Fruit fly (Drosophila melanogaster) whole organism, larva: Measurements from ENCODE around the gene CG34149.

Experiments used
- noc ChIP-seq: fragments of 200-800 bp; sonication (Bioruptor generic); optimal IDR thresholded peaks from 3 replicates; lab custom pipeline; 2019; ENCODE audit warnings: missing biosample characterization, mild to moderate bottlenecking, missing genetic modification characterization, moderate library complexity

CG34149 gene

DNA sequence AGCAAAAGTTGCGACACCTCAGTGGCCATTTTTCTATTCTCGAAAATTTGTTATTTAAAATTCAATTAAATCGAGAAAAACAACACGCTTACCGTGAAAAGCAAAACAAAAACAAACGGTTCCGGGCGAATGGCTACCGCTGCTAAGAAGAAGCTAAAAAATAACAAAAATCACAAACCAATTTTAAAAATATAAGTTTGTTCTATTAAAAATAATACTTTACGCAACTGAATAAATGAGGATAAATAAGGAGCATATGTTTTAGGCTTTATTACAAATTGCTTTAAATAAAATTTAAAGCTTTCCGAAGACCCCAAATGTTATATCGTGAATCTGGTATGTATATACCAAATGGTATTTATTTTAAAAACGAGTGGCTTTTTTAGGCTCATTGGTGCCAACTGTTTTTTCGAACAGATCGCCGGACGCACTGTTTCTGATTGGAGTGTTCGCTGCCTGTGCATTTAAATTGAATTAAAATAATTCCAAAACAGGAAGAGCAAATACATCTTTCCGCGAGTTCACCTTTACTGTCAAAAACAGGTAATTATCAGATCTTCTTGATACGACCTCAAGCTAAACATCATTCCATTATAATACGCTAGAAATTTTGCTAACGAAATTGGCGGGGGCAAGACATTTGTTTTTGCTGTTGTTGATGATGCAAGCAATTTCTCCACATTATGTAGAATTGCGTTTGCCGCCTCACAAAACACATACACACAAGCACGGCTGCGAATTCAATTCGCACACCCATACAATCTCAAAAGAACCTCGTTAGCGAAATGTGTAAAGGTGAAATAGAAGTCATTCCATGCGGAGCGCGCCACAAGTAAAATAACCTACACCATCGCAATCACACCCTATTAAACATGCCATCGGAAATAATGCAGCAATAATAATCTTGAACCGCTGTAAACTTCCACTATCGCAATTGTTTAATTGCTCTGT lies 12.5 kb upstream of the CG34149 start, which contains the start of the genes Polr3F and PyK:
Gene Polr3F, minus strand, starts transcription at position 248 of the 951 bp plus-strand sequence.
Gene PyK, plus strand, starts transcription at position 411 of the 951 bp plus-strand sequence.
- no peak for TF ChIP-seq noc (tag; lab: Kevin White, UChicago)

- peak; percentile 19 for TF ChIP-seq noc (tag; lab: Kevin White, UChicago)
These were observed 11.7 kb upstream of the CG34149 start for dm6 chr3R:22368077-22368776.

DNA sequence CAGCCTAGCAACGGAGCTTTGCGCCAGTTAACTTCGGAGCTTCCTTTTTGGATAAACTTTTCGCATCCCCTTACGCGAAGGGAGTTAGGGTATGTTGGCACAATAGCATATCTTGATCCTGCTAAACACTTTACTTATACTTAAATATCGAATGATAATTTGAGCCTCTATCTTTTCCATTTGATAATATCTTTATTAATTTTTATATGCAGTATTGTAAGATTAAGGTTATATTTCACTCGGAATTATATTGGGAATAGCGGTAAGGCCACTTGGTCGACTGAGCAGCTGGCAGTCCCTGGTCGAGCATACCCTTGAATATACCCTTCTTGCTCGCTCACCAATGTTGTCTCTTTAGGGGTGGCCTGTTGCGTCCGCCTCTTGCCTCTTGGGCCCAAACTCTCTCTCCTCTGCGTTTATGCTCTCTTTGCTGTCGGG lies 11.1 kb upstream of the CG34149 start:
- no peak for TF ChIP-seq noc (tag; lab: Kevin White, UChicago)

dm6 chr3R:22372535-22372934 lies 7.4 kb upstream of the CG34149 start, which contains the start of gene CG7069:
TSS of gene CG7069 (plus strand) at chr3R:22372835.
- no peak for TF ChIP-seq noc (tag; lab: Kevin White, UChicago)

DNA sequence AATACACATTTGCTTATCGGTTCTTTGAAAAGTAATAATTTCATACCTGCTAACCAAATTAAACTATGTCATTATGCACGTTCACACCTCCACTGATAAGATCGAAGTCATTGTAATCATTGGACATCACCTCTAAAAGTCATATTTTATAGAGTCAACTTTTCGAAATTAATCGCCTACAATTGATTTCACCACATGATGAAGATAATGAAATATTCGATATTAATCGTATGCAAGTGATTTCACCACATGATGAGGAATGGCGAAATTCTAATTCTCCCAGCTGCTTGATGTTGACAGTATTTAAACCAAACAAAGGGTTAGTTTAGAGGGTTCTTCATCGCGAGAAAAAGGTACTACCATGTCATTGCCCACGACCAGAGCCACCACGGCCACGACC lies 4.3 kb upstream of the CG34149 start, which contains the start of gene CG18596:
Gene CG18596, plus strand, starts transcription at position 250 of the 400 bp plus-strand sequence.
- TF ChIP-seq noc (tag; lab: Kevin White, UChicago) = no peak

DNA sequence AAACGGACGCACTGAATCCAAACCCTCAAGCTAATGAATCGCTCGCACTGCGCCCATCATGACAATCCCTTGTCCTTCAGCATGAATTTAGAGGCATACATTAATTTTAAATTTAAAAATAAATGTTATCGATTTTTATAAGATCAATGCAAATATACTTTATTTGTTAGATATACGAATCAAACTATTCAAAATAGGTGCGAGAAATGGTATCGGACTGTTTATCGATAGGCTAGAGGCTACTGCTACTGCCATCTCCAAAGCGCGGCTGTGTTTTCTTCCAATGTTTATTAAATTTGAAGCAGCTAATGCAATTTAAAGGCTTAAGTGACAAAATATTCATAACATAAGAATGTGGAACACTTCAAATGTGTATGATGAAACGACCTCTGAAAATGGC lies 1.1 kb downstream of the CG34149 start, which contains the start of gene CG43342:
Gene CG43342, plus strand, starts transcription at position 264 of the 400 bp plus-strand sequence.
- no peak for TF ChIP-seq noc (tag; lab: Kevin White, UChicago)

DNA sequence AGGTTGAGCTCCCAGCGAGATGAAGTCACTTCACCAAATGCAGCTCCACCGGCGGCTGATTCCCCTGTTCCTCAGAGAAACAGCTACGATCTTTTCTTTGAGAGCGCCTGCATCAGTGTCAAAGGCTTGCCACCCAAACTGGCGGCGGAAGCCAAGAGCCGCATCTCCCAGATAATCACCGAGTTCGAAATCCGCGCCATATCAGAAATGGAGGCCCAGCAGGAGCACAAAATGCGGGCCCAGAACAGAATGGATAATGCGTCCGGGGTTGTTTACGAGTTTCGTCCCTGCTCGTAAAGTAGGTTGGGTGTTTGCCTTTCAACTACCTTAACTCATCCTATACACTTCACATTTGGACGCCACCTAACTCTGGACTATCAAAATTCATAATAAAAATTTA lies 1.8 kb downstream of the CG34149 start, which contains the start of gene Gpdh3:
Gene Gpdh3, plus strand, starts transcription at position 301 of the 400 bp plus-strand sequence.
- TF ChIP-seq noc (tag; lab: Kevin White, UChicago) = no peak

DNA sequence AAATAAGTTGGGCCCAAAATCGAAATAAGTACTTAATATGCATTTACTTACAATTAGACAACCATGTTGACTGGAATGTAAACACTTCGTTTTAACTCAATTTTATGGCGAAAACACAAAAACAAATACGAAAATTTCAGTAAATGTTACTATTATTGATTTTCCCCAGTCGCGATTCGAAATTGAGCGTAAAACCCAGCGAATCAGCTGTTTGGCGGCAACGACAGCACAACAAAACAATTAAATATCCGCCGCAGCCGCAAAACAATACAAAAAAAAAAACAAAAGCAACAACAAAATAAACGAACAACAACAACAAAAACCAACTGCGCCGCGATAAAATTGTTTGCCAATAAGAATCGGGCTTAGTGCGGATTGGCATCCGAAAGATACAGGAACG lies 9.7 kb downstream of the CG34149 start, which contains the start of the genes CAH8 and CG7059:
Gene CAH8, minus strand, starts transcription at position 101 of the 400 bp plus-strand sequence.
Gene CG7059, plus strand, starts transcription at position 167 of the 400 bp plus-strand sequence.
- TF ChIP-seq noc (tag; lab: Kevin White, UChicago) = no peak

dm6 chr3R:22390109-22390508 lies 10.2 kb downstream of the CG34149 start:
- TF ChIP-seq noc (tag; lab: Kevin White, UChicago) = no peak

DNA sequence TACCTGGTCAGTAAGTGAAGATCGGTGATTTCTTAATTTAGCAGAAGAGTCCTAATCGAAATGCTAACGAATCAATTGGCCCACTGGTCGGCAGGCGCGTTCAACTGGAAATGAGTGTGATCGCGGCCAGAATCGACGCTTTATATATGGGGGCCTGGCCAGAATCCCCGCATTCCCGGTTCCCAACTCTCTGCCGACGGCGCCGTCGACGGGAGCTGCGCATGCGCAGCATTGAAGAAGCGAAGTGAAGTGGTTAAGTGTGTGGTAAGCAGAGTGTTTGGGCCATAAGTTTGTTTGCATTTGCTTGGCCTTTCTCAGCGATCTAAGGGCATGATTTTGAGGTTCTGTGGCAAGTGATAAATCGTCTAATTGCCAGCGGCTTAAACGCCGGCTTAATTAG lies 14.1 kb downstream of the CG34149 start, which contains the start of gene CG13857:
Gene CG13857, minus strand, starts transcription at position 101 of the 400 bp plus-strand sequence.
- TF ChIP-seq noc (tag; lab: Kevin White, UChicago) = no peak

DNA sequence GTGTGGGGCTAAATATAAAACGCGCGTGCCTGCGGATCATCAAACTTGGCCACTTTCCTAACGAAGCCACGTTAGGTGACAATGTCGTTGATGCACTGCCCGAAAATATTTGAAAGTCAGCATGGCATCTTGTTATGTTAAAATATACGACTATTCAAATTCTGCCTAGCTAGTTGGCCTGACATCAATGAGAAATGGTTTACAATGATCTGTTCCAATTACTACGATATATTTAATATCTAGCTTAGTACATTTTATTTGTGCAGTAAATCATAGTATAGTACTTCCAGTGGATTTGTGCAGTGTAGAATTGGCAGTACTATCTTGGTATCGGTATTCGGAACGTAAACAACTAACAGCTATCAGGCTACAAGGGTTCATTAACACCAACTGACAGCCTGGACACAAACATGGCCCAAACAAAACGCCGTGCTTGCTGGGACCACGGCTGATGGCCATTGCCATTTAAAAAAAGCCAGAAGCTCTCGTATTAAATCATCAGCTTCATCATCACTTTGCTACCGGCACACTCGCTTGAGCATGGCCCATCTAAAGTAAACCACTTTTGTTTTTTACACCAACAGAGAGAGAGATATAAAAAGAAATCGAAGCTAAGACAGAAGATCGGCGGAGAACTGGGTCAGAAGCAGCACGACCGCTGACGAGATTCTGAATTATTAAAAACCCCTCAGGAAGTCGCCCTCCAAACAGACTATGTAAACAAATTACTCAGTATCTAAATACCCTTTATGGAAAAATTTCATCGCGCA lies 15.7 kb downstream of the CG34149 start:
- TF ChIP-seq noc (tag; lab: Kevin White, UChicago) = no peak

DNA sequence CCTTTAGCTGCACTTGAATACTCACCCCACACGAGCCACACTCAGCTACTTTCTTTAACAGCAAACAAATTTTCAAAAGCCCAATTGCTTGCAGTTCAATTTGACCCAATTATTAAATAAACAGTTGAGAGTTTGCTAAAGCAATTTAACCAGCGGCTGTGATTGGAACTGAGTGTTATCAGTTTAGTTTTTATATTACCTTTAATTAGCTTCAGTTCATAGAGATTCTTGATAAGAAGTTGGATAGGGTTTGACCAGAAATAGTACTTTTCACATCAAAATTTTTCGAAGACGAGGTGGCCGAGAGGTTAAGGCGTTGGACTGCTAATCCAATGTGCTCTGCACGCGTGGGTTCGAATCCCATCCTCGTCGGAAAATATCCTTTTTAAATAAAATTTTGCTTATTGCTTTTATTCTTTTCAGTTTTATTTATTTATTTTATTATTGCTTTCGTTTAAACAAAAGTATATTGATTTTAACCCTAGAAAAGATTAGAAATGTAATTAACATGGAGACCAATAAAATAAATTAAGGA lies 16.4 kb downstream of the CG34149 start:
- peak; percentile 3 for TF ChIP-seq noc (tag; lab: Kevin White, UChicago)

- no peak for TF ChIP-seq noc (tag; lab: Kevin White, UChicago)
These were observed 17.3 kb downstream of the CG34149 start for dm6 chr3R:22397068-22397700.

- TF ChIP-seq noc (tag; lab: Kevin White, UChicago) = no peak
These were observed 20.3 kb downstream of the CG34149 start for dm6 chr3R:22400246-22400645.
